Worm (Caenorhabditis elegans) whole organism, L3 larva: Measurements from ENCODE around the gene Y57A10A.8.

Source experiments
- aly-2 ChIP-seq: fragments of 150-350 bp; optimal IDR thresholded peaks from 2 replicates; lab custom pipeline; 2014; ENCODE audit warnings: missing biosample characterization, missing genetic modification characterization
- elt-1 ChIP-seq: fragments of 150-350 bp; optimal IDR thresholded peaks from 2 replicates; lab custom pipeline; 2014; ENCODE audit warnings: missing biosample characterization, missing genetic modification characterization
- elt-3 ChIP-seq, 3 experiments: fragments of 150-350 bp in 1 of 3; sonication (generic microtip) in 2 of 3; optimal IDR thresholded peaks; 2 replicates in 2 of 3; 4 replicates in 1 of 3; lab custom pipeline; 2014 to 2017; ENCODE audit warnings: missing biosample characterization in 3 of 3, missing genetic modification characterization in 3 of 3
- nhr-237 ChIP-seq: fragments of 150-350 bp; optimal IDR thresholded peaks from 2 replicates; lab custom pipeline; 2014; ENCODE audit warnings: missing biosample characterization, missing genetic modification characterization
- nhr-67 ChIP-seq: fragments of 150-350 bp; optimal IDR thresholded peaks from 2 replicates; lab custom pipeline; 2014; ENCODE audit warnings: missing biosample characterization, missing genetic modification characterization
- pha-4 ChIP-seq: fragments of 150-350 bp; optimal IDR thresholded peaks from 2 replicates; lab custom pipeline; 2014; ENCODE audit warnings: missing biosample characterization, missing genetic modification reagents, missing genetic modification characterization
- pqm-1 ChIP-seq: fragments of 150-350 bp; optimal IDR thresholded peaks from 2 replicates; lab custom pipeline; 2017; ENCODE audit warnings: missing biosample characterization, missing genetic modification characterization, inconsistent platforms
- ztf-11 ChIP-seq: fragments of 150-350 bp; optimal IDR thresholded peaks from 2 replicates; lab custom pipeline; 2014; ENCODE audit warnings: missing biosample characterization, missing genetic modification characterization

- TF ChIP-seq ztf-11 (tag; lab: Kevin White, UChicago) = no peak
- no peak for TF ChIP-seq aly-2
- no peak for TF ChIP-seq elt-1 (tag; lab: Kevin White, UChicago)
- no peak for TF ChIP-seq pqm-1 (tag; lab: Kevin White, UChicago)
- TF ChIP-seq nhr-67 = no peak
- TF ChIP-seq pha-4 (tag; lab: Kevin White, UChicago) = no peak
- TF ChIP-seq nhr-237 (tag; lab: Kevin White, UChicago) = no peak
- TF ChIP-seq elt-3 (tag; optimal IDR thresholded peaks at IDR 0.05; lab: Kevin White, UChicago) = no peak
Measured at ce11 chrII:12130393-12130792, 34.2 kb upstream of the Y57A10A.8 start.
